Worm (Caenorhabditis elegans): ENCODE results near the gene M04C3.5.

- TF ChIP-seq drap-1 (GFP tag; optimal IDR thresholded peaks at IDR 0.05) (no peak), pha-4 (tag; optimal IDR thresholded peaks at IDR 0.05) (no peak), mls-2 (tag; optimal IDR thresholded peaks at IDR 0.05) (no peak), zip-8 (tag; optimal IDR thresholded peaks at IDR 0.05) (no peak)
These were observed 17.5 kb upstream of the M04C3.5 start for ce11 chrV:19432030-19432429.
